Fruit fly (Drosophila melanogaster) whole organism, wandering third instar larva: ENCODE measurements around the gene Eip63F-1.

Experiments used
- Jra ChIP-seq: sonication (Bioruptor generic); optimal IDR thresholded peaks from 2 replicates; lab custom pipeline; 2016; ENCODE audit warnings: missing biosample characterization, missing genetic modification characterization
- OdsH ChIP-seq: fragments of 200-800 bp; sonication (Bioruptor generic); optimal IDR thresholded peaks from 2 replicates; lab custom pipeline; 2016; ENCODE audit warnings: missing biosample characterization, mild to moderate bottlenecking, missing genetic modification characterization
- Sp1 ChIP-seq: fragments of 200-800 bp; sonication (Bioruptor generic); optimal IDR thresholded peaks from 3 replicates; lab custom pipeline; 2019; ENCODE audit warnings: missing biosample characterization, mild to moderate bottlenecking, missing genetic modification characterization, moderate library complexity
- h ChIP-seq: fragments of 200-800 bp; sonication (Bioruptor generic); optimal IDR thresholded peaks from 3 replicates; lab custom pipeline; 2016; ENCODE audit warnings: missing biosample characterization, mild to moderate bottlenecking, missing genetic modification characterization
- psq ChIP-seq: fragments of 200-800 bp; sonication (Bioruptor generic); optimal IDR thresholded peaks from 3 replicates; lab custom pipeline; 2017; ENCODE audit warnings: missing biosample characterization, mild to moderate bottlenecking, missing genetic modification characterization, moderate library complexity
- sage ChIP-seq: fragments of 200-800 bp; sonication (Bioruptor generic); optimal IDR thresholded peaks from 2 replicates; lab custom pipeline; 2016; ENCODE audit warnings: missing biosample characterization, mild to moderate bottlenecking, missing genetic modification characterization

dm6 chr3L:3896553-3897034 lies 38.8 kb downstream of the Eip63F-1 start, which contains the start of the genes Gr63a and Lamtor4:
- TF ChIP-seq h (GFP tag; lab: Kevin White, UChicago) (peak; percentile 41), sage (no peak), Jra (GFP tag; lab: Kevin White, UChicago) (no peak), psq (GFP tag; lab: Kevin White, UChicago) (peak; percentile 32), OdsH (GFP tag; lab: Kevin White, UChicago) (no peak), Sp1 (peak; percentile 24)
